Worm (Caenorhabditis elegans) whole organism, midembryonic: ENCODE measurements around the gene nhx-1.

Experiments used
- T22C8.4 ChIP-seq: fragments of 200-800 bp; sonication (Bioruptor generic); IDR thresholded peaks from 2 replicates; pipeline ENCODE4 v1.3.6; 2022; ENCODE audit warnings: missing genetic modification characterization, missing compliant biosample characterization
- cog-1 ChIP-seq: sonication (generic microtip); optimal IDR thresholded peaks from 2 replicates; lab custom pipeline; 2016; ENCODE audit warnings: missing genetic modification characterization, missing compliant biosample characterization
- flt-1 ChIP-seq: fragments of 200-800 bp; sonication (Bioruptor generic); IDR thresholded peaks from 2 replicates; pipeline ENCODE4 v1.3.6; 2022; ENCODE audit warnings: missing genetic modification characterization, missing compliant biosample characterization
- klf-2 ChIP-seq: fragments of 200-800 bp; sonication (Bioruptor generic); conservative IDR thresholded peaks from 2 replicates; pipeline ENCODE4 v1.3.6; 2022; ENCODE audit warnings: missing genetic modification reagents, missing genetic modification characterization, missing compliant biosample characterization
- med-1 ChIP-seq: sonication (generic microtip); optimal IDR thresholded peaks from 2 replicates; lab custom pipeline; 2017; ENCODE audit warnings: missing genetic modification characterization, mild to moderate bottlenecking, missing compliant biosample characterization, antibody characterized with exemption, missing genetic modification reagents; ENCODE audit not compliant: insufficient read depth
- tab-1 ChIP-seq: fragments of 200-800 bp; sonication (Bioruptor generic); IDR thresholded peaks from 2 replicates; pipeline ENCODE4 v1.3.6; 2022; ENCODE audit warnings: missing genetic modification characterization, missing compliant biosample characterization
- ztf-23 ChIP-seq: fragments of 200-800 bp; sonication (Bioruptor generic); IDR thresholded peaks from 2 replicates; pipeline ENCODE4 v1.3.6; 2022; ENCODE audit warnings: missing genetic modification reagents, missing genetic modification characterization, missing compliant biosample characterization
- ztf-29 ChIP-seq: fragments of 200-800 bp; sonication (Bioruptor generic); IDR thresholded peaks from 2 replicates; pipeline ENCODE4 v1.3.6; 2022; ENCODE audit warnings: missing genetic modification reagents, missing genetic modification characterization, missing compliant biosample characterization

DNA sequence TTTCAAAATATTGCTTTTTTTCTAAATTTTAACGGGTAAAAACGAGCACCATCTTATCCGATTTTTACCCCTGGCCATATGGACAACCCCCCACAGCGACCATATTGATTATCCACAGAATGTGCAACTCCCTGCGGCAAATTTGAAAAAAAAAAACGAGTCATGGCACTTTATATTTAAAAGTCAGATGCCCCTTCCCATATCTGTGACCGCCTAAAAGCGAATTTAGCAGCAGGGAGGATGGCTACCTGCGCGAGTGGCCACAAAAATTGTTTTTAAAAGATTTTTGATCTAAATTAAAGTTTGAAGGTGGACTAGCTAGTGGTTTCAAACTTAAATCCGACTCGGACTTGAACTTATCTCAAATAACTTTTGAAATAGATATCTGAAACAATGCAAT, 39.5 kb downstream of the nhx-1 start:
- peak; percentile 75 for TF ChIP-seq ztf-23 (GFP tag; lab: Robert Waterston, UW)
- peak; percentile 40; the same call in 1 of the 2 replicates for TF ChIP-seq flt-1 (GFP tag; lab: Robert Waterston, UW)
- TF ChIP-seq ztf-29: no peak
- no peak for TF ChIP-seq tab-1 (GFP tag; lab: Robert Waterston, UW)
- TF ChIP-seq T22C8.4 (GFP tag; lab: Robert Waterston, UW): peak; percentile 36; the same call in 1 of the 2 replicates
- TF ChIP-seq med-1 (GFP tag; lab: Kevin White, UChicago): no peak
- peak; percentile 84 for TF ChIP-seq cog-1 (tag; lab: Kevin White, UChicago)
- TF ChIP-seq klf-2: peak; percentile 63
